Worm (Caenorhabditis elegans) whole organism, early embryonic: ENCODE data around the gene B0546.5.

Experiments used
- B0310.2 ChIP-seq: sonication (generic microtip); optimal IDR thresholded peaks from 2 replicates; lab custom pipeline; 2016; ENCODE audit warnings: mild to moderate bottlenecking, missing genetic modification characterization, missing compliant biosample characterization
- F13C5.2 ChIP-seq: sonication (generic microtip); optimal IDR thresholded peaks from 2 replicates; lab custom pipeline; 2017; ENCODE audit warnings: mild to moderate bottlenecking, missing genetic modification characterization, inconsistent platforms, missing compliant biosample characterization
- ama-1 ChIP-seq: fragments of 150-350 bp; optimal IDR thresholded peaks from 2 replicates; lab custom pipeline; 2014
- ceh-13 ChIP-seq: fragments of 200-800 bp; sonication (Bioruptor generic); optimal IDR thresholded peaks from 2 replicates; lab custom pipeline; 2018; ENCODE audit warnings: mild to moderate bottlenecking, missing genetic modification characterization, missing compliant biosample characterization
- ceh-36 ChIP-seq: sonication (generic microtip); optimal IDR thresholded peaks from 2 replicates; lab custom pipeline; 2016; ENCODE audit warnings: missing genetic modification characterization, inconsistent platforms, missing compliant biosample characterization
- ets-7 ChIP-seq: sonication (generic microtip); optimal IDR thresholded peaks from 2 replicates; lab custom pipeline; 2016; ENCODE audit warnings: missing genotype, missing genetic modification characterization, missing compliant biosample characterization
- flt-1 ChIP-seq: fragments of 200-800 bp; sonication (Bioruptor generic); IDR thresholded peaks from 2 replicates; pipeline ENCODE4 v1.3.6; 2022; ENCODE audit warnings: missing genetic modification characterization, missing compliant biosample characterization
- hmbx-1 ChIP-seq: sonication (generic microtip); optimal IDR thresholded peaks from 2 replicates; lab custom pipeline; 2016; ENCODE audit warnings: mild to moderate bottlenecking, missing genetic modification characterization, missing compliant biosample characterization
- hmg-4 ChIP-seq: fragments of 200-800 bp; sonication (Bioruptor generic); optimal IDR thresholded peaks from 2 replicates; lab custom pipeline; 2018; ENCODE audit warnings: mild to moderate bottlenecking, missing genetic modification characterization, missing compliant biosample characterization
- hnd-1 ChIP-seq: sonication (generic microtip); optimal IDR thresholded peaks from 2 replicates; lab custom pipeline; 2016; ENCODE audit warnings: missing genetic modification characterization, missing compliant biosample characterization
- pes-1 ChIP-seq: fragments of 200-800 bp; sonication (Bioruptor generic); IDR thresholded peaks from 2 replicates; pipeline ENCODE4 v1.3.6; 2022; ENCODE audit warnings: missing genetic modification reagents, missing genetic modification characterization, missing compliant biosample characterization
- scrt-1 ChIP-seq: fragments of 200-800 bp; sonication (Bioruptor generic); IDR thresholded peaks from 2 replicates; pipeline ENCODE4 v1.3.6; 2022; ENCODE audit warnings: missing genetic modification characterization, missing compliant biosample characterization
- tbx-37 ChIP-seq: fragments of 200-800 bp; sonication (Bioruptor generic); conservative IDR thresholded peaks from 2 replicates; pipeline ENCODE4 v1.3.6; 2022; ENCODE audit warnings: missing genetic modification reagents, missing genetic modification characterization, missing compliant biosample characterization
- tra-4 ChIP-seq: sonication (generic microtip); optimal IDR thresholded peaks from 2 replicates; lab custom pipeline; 2017; ENCODE audit warnings: missing genetic modification characterization, missing compliant biosample characterization

DNA sequence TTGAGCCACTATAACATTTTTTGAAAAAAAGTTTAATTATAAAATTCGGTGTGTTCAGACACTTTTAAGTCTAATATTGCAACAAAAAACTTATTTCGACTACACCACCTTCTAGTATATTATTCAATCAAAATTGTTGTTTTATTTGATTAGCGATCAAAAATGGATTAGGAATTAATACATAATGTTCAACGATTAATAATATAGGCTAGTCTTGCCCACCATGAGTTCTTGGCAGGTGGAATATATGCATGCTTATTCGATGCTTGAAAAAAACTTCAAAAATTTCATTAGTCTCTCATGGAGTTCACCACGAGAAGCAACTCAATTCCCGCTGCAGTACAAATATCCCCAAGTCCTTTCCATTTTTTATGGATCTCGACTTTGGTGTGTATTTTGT, 46.1 kb upstream of the B0546.5 start, which contains the start of gene srz-32:
- no peak for TF ChIP-seq ceh-36 (tag; lab: Kevin White, UChicago)
- TF ChIP-seq ama-1 (lab: Kevin White, UChicago), result no peak
- no peak for TF ChIP-seq hmbx-1 (tag; lab: Kevin White, UChicago)
- no peak for TF ChIP-seq hmg-4 (GFP tag; lab: Kevin White, UChicago)
- TF ChIP-seq tra-4 (tag; lab: Kevin White, UChicago), result no peak
- TF ChIP-seq tbx-37 (GFP tag; lab: Robert Waterston, UW), result no peak
- no peak for TF ChIP-seq ceh-13 (GFP tag; lab: Kevin White, UChicago)
- TF ChIP-seq B0310.2, result no peak
- TF ChIP-seq flt-1 (GFP tag; lab: Robert Waterston, UW), result no peak
- no peak for TF ChIP-seq scrt-1 (GFP tag; lab: Robert Waterston, UW)
- no peak for TF ChIP-seq hnd-1 (tag; lab: Kevin White, UChicago)
- no peak for TF ChIP-seq ets-7
- TF ChIP-seq pes-1 (GFP tag; lab: Robert Waterston, UW), result no peak
- TF ChIP-seq F13C5.2 (tag; lab: Kevin White, UChicago), result no peak
